Worm (Caenorhabditis elegans) whole organism, L2 larva: Measurements from ENCODE around the gene T28A11.4.

Experiments used
- aly-2 ChIP-seq: fragments of 150-350 bp; optimal IDR thresholded peaks from 2 replicates; lab custom pipeline; 2014; ENCODE audit warnings: missing biosample characterization, missing genetic modification characterization
- ceh-82 ChIP-seq: fragments of 150-350 bp; optimal IDR thresholded peaks from 2 replicates; lab custom pipeline; 2014; ENCODE audit warnings: missing biosample characterization, missing genetic modification characterization
- elt-3 ChIP-seq: sonication (generic microtip); optimal IDR thresholded peaks from 2 replicates; lab custom pipeline; 2017; ENCODE audit warnings: missing biosample characterization, missing genetic modification characterization
- nhr-129 ChIP-seq: fragments of 150-350 bp; optimal IDR thresholded peaks from 2 replicates; lab custom pipeline; 2014; ENCODE audit warnings: missing biosample characterization, missing genetic modification characterization
- skn-1 ChIP-seq: sonication (generic microtip); optimal IDR thresholded peaks from 2 replicates; lab custom pipeline; 2017; ENCODE audit warnings: missing biosample characterization, missing genetic modification characterization
- snpc-4 ChIP-seq: fragments of 150-350 bp; optimal IDR thresholded peaks from 2 replicates; lab custom pipeline; 2014; ENCODE audit warnings: missing biosample characterization, missing genetic modification characterization
- unc-62 ChIP-seq: fragments of 150-350 bp; optimal IDR thresholded peaks from 2 replicates; lab custom pipeline; 2014; ENCODE audit warnings: missing biosample characterization, missing genetic modification reagents, missing genetic modification characterization
- ztf-4 ChIP-seq: fragments of 150-350 bp; optimal IDR thresholded peaks from 2 replicates; lab custom pipeline; 2014; ENCODE audit warnings: missing biosample characterization, missing genetic modification characterization

DNA sequence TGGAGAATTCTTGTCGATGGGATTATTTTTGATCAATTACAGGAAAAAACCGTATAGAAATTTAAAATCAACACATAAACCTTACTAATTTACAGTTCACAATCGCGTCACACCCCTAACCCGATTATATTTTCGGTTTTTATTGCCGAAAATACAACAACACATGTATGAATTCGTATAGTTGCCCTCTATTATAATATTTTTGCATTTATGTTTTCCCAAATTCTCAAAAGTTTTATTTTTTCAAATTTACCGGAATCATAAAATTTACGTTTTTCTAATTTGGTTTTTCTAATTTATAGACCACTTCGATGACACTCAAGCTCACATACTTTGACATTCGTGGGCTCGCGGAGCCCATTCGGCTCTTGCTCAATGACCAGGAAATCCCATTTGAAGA lies 30.9 kb upstream of the T28A11.4 start, which contains the start of gene gst-23:
- TF ChIP-seq ztf-4 (tag; lab: Kevin White, UChicago), result no peak
- TF ChIP-seq nhr-129 (tag; lab: Kevin White, UChicago), result no peak
- no peak for TF ChIP-seq snpc-4 (tag; lab: Kevin White, UChicago)
- no peak for TF ChIP-seq unc-62 (GFP tag; lab: Kevin White, UChicago)
- no peak for TF ChIP-seq skn-1
- no peak for TF ChIP-seq aly-2 (tag; lab: Kevin White, UChicago)
- TF ChIP-seq ceh-82 (tag; lab: Kevin White, UChicago), result no peak
- TF ChIP-seq elt-3, result no peak
